Worm (Caenorhabditis elegans): Measurements from ENCODE around the gene mbf-1.
"Not testable (repeated sequence)": the region's sequence is repeated elsewhere in the genome, so short reads cannot be mapped to it uniquely, and the experiment has no call there.

ce11 chrIV:11497312-11497711 is 17.1 kb upstream of the mbf-1 start:
- TF ChIP-seq lin-26 (GFP tag; IDR thresholded peaks at IDR 0.05) = peak; percentile 72
- not testable (repeated sequence) for TF ChIP-seq snpc-1.3 (tag; optimal IDR thresholded peaks at IDR 0.05; ENCODE audit: insufficient read depth)
